Worm (Caenorhabditis elegans) whole organism, late embryonic: ENCODE measurements around the gene lst-5.

Experiments
- C38D4.7 ChIP-seq: fragments of 200-800 bp; sonication (Bioruptor generic); optimal IDR thresholded peaks from 2 replicates; lab custom pipeline; 2018; ENCODE audit warnings: mild to moderate bottlenecking, missing genetic modification characterization, moderate library complexity, missing compliant biosample characterization
- K02D7.2 ChIP-seq: sonication (generic microtip); optimal IDR thresholded peaks from 2 replicates; lab custom pipeline; 2017; ENCODE audit warnings: mild to moderate bottlenecking, missing genetic modification characterization, missing compliant biosample characterization
- Y22D7AL.16 ChIP-seq: sonication (generic microtip); optimal IDR thresholded peaks from 2 replicates; lab custom pipeline; 2016; ENCODE audit warnings: missing genetic modification characterization, missing compliant biosample characterization
- ama-1 ChIP-seq: fragments of 150-350 bp; optimal IDR thresholded peaks from 2 replicates; lab custom pipeline; 2014
- ceh-14 ChIP-seq: sonication (generic microtip); optimal IDR thresholded peaks from 2 replicates; lab custom pipeline; 2016; ENCODE audit warnings: missing genotype, missing genetic modification characterization, missing compliant biosample characterization
- ceh-18 ChIP-seq: sonication (generic microtip); optimal IDR thresholded peaks from 2 replicates; lab custom pipeline; 2016; ENCODE audit warnings: missing genetic modification characterization, missing compliant biosample characterization
- ceh-19 ChIP-seq: fragments of 200-800 bp; sonication (Bioruptor generic); optimal IDR thresholded peaks from 2 replicates; lab custom pipeline; 2018; ENCODE audit warnings: mild to moderate bottlenecking, missing genetic modification characterization, missing compliant biosample characterization
- ceh-2 ChIP-seq: sonication (generic microtip); optimal IDR thresholded peaks from 2 replicates; lab custom pipeline; 2016; ENCODE audit warnings: missing genotype, missing genetic modification characterization, missing compliant biosample characterization
- ceh-24 ChIP-seq: sonication (generic microtip); optimal IDR thresholded peaks from 2 replicates; lab custom pipeline; 2016; ENCODE audit warnings: mild to moderate bottlenecking, missing genetic modification characterization, missing compliant biosample characterization
- ceh-30 ChIP-seq: fragments of 150-350 bp; optimal IDR thresholded peaks from 2 replicates; lab custom pipeline; 2014; ENCODE audit warnings: missing biosample characterization, missing genetic modification characterization
- ceh-6 ChIP-seq: fragments of 200-800 bp; sonication (Bioruptor generic); optimal IDR thresholded peaks from 2 replicates; lab custom pipeline; 2018; ENCODE audit warnings: mild to moderate bottlenecking, missing genetic modification characterization, missing compliant biosample characterization
- che-1 ChIP-seq: sonication (generic microtip); optimal IDR thresholded peaks from 2 replicates; lab custom pipeline; 2016; ENCODE audit warnings: mild to moderate bottlenecking, missing genetic modification characterization, missing compliant biosample characterization
- elt-2 ChIP-seq: sonication (generic microtip); optimal IDR thresholded peaks from 2 replicates; lab custom pipeline; 2016; ENCODE audit warnings: missing genetic modification reagents, missing genetic modification characterization, missing compliant biosample characterization
- fkh-10 ChIP-seq: fragments of 150-350 bp; optimal IDR thresholded peaks from 2 replicates; lab custom pipeline; 2014; ENCODE audit warnings: missing biosample characterization, missing genetic modification reagents, missing genetic modification characterization
- hlh-13 ChIP-seq: fragments of 200-800 bp; sonication (Bioruptor generic); optimal IDR thresholded peaks from 2 replicates; lab custom pipeline; 2018; ENCODE audit warnings: mild to moderate bottlenecking, missing genetic modification characterization, missing compliant biosample characterization
- hlh-15 ChIP-seq: sonication (generic microtip); optimal IDR thresholded peaks from 2 replicates; lab custom pipeline; 2016; ENCODE audit warnings: missing genetic modification characterization, missing compliant biosample characterization
- hlh-8 ChIP-seq: sonication (generic microtip); optimal IDR thresholded peaks from 2 replicates; lab custom pipeline; 2016; ENCODE audit warnings: missing genotype, missing genetic modification characterization, missing compliant biosample characterization
- madf-2 ChIP-seq: sonication (generic microtip); optimal IDR thresholded peaks from 2 replicates; lab custom pipeline; 2017; ENCODE audit warnings: missing genetic modification characterization, missing compliant biosample characterization
- nfya-1 ChIP-seq: sonication (generic microtip); optimal IDR thresholded peaks from 2 replicates; lab custom pipeline; 2017; ENCODE audit warnings: missing genetic modification characterization, mild to moderate bottlenecking, missing compliant biosample characterization, antibody characterized with exemption, moderate library complexity
- npax-4 ChIP-seq: sonication (generic microtip); optimal IDR thresholded peaks from 2 replicates; lab custom pipeline; 2016; ENCODE audit warnings: missing genetic modification characterization, missing compliant biosample characterization
- pag-3 ChIP-seq: sonication (generic microtip); optimal IDR thresholded peaks from 2 replicates; lab custom pipeline; 2016; ENCODE audit warnings: missing compliant biosample characterization, missing genetic modification characterization, borderline replicate concordance
- pha-4 ChIP-seq: fragments of 150-350 bp; optimal IDR thresholded peaks from 2 replicates; lab custom pipeline; 2018; ENCODE audit warnings: missing biosample characterization, missing genetic modification reagents, missing genetic modification characterization
- pros-1 ChIP-seq: fragments of 150-350 bp; optimal IDR thresholded peaks from 2 replicates; lab custom pipeline; 2014; ENCODE audit warnings: missing biosample characterization, missing genetic modification reagents, missing genetic modification characterization
- ref-2 ChIP-seq: sonication (generic microtip); optimal IDR thresholded peaks from 2 replicates; lab custom pipeline; 2016; ENCODE audit warnings: missing genetic modification characterization, missing compliant biosample characterization
- rnt-1 ChIP-seq: sonication (generic microtip); optimal IDR thresholded peaks from 2 replicates; lab custom pipeline; 2016; ENCODE audit warnings: missing genetic modification characterization, missing compliant biosample characterization
- sdc-2 ChIP-seq: sonication (generic microtip); optimal IDR thresholded peaks from 2 replicates; lab custom pipeline; 2016; ENCODE audit warnings: missing genotype, missing genetic modification characterization, missing compliant biosample characterization
- sox-2 ChIP-seq: fragments of 200-800 bp; sonication (Bioruptor generic); IDR thresholded peaks from 2 replicates; pipeline ENCODE4 v1.3.6; 2022; ENCODE audit warnings: missing genetic modification reagents, missing genetic modification characterization, missing compliant biosample characterization
- sox-4 ChIP-seq: sonication (generic microtip); optimal IDR thresholded peaks from 2 replicates; lab custom pipeline; 2017; ENCODE audit warnings: mild to moderate bottlenecking, missing genetic modification characterization, inconsistent platforms, missing compliant biosample characterization
- tbx-2 ChIP-seq: sonication (generic microtip); optimal IDR thresholded peaks from 2 replicates; lab custom pipeline; 2016; ENCODE audit warnings: missing genetic modification characterization, missing compliant biosample characterization
- tbx-7 ChIP-seq: sonication (generic microtip); optimal IDR thresholded peaks from 2 replicates; lab custom pipeline; 2016; ENCODE audit warnings: missing genotype, missing genetic modification characterization, missing compliant biosample characterization
- unc-3 ChIP-seq, 2 experiments: fragments of 200-800 bp in 1 of 2; sonication (Bioruptor generic) in 1 of 2; sonication (generic microtip) in 1 of 2; conservative IDR thresholded peaks in 1 of 2; optimal IDR thresholded peaks in 1 of 2; 2 replicates each; pipeline versions ENCODE4 v1.3.6 to Lab custom; 2016 to 2022; ENCODE audit warnings: missing compliant biosample characterization in 2 of 2, missing genetic modification characterization in 2 of 2, missing genetic modification reagents in 1 of 2
- unc-55 ChIP-seq: sonication (generic microtip); optimal IDR thresholded peaks from 2 replicates; lab custom pipeline; 2017; ENCODE audit warnings: missing biosample characterization, missing genetic modification reagents, missing genetic modification characterization
- unc-86 ChIP-seq: sonication (generic microtip); optimal IDR thresholded peaks from 2 replicates; lab custom pipeline; 2016; ENCODE audit warnings: missing genetic modification characterization, missing compliant biosample characterization

lst-5 gene

ce11 chrII:7001405-7001804, 21.3 kb upstream of the lst-5 start (continued):
- TF ChIP-seq sdc-2: peak; percentile 74
- TF ChIP-seq npax-4 (tag; lab: Kevin White, UChicago): peak; percentile 26
- peak; percentile 76 for TF ChIP-seq unc-3 (GFP tag; conservative IDR thresholded peaks at IDR 0.05; lab: Robert Waterston, UW)
- peak; percentile 7 for TF ChIP-seq unc-3 (tag; optimal IDR thresholded peaks at IDR 0.05; lab: Kevin White, UChicago)

ce11 chrII:7002956-7003357, 19.8 kb upstream of the lst-5 start:
- TF ChIP-seq che-1 (peak; percentile 16), hlh-13 (GFP tag; lab: Kevin White, UChicago) (no peak), sox-4 (tag; lab: Kevin White, UChicago) (peak; percentile 7), C38D4.7 (no peak), ceh-14 (no peak), K02D7.2 (no peak), ceh-2 (tag; lab: Kevin White, UChicago) (no peak), ceh-18 (tag; lab: Kevin White, UChicago) (no peak), ceh-24 (tag; lab: Kevin White, UChicago) (no peak), pag-3 (tag; lab: Kevin White, UChicago) (no peak), madf-2 (tag; lab: Kevin White, UChicago) (peak; percentile 12), Y22D7AL.16 (tag; lab: Kevin White, UChicago) (peak; percentile 13), ama-1 (lab: Kevin White, UChicago) (no peak), nfya-1 (tag; lab: Kevin White, UChicago) (peak; percentile 4)

ce11 chrII:7012592-7012991, 10.1 kb upstream of the lst-5 start, which contains the start of gene sqv-7:
TSS of gene sqv-7 (minus strand) at chrII:7012692.
- TF ChIP-seq nfya-1 (tag; lab: Kevin White, UChicago) (no peak), ceh-30 (no peak), ama-1 (lab: Kevin White, UChicago) (no peak)

- TF ChIP-seq nfya-1 (tag; lab: Kevin White, UChicago) (peak; percentile 10), hlh-15 (tag; lab: Kevin White, UChicago) (no peak), unc-3 (GFP tag; conservative IDR thresholded peaks at IDR 0.05; lab: Robert Waterston, UW) (no peak), unc-3 (tag; optimal IDR thresholded peaks at IDR 0.05; lab: Kevin White, UChicago) (peak; percentile 16)
These were observed 2.5 kb downstream of the lst-5 start, which contains the start of gene znf-598 for ce11 chrII:7024897-7025852. TSS of gene znf-598 (plus strand) at chrII:7025802.

- TF ChIP-seq fkh-10 (GFP tag; lab: Kevin White, UChicago) (no peak), ceh-19 (GFP tag; lab: Kevin White, UChicago) (no peak)
- TF ChIP-seq, all 69 proteins: peak for 0
These were observed 6.8 kb downstream of the lst-5 start for ce11 chrII:7029524-7029923.

ce11 chrII:7031137-7031697, 8.5 kb downstream of the lst-5 start:
- TF ChIP-seq che-1 (no peak), elt-2 (tag; lab: Kevin White, UChicago) (peak; percentile 2), ceh-14 (peak; percentile 11), nfya-1 (tag; lab: Kevin White, UChicago) (peak; percentile 12), ref-2 (no peak)

- TF ChIP-seq unc-86 (tag; lab: Kevin White, UChicago) (no peak), ceh-19 (GFP tag; lab: Kevin White, UChicago) (no peak), pha-4 (tag; lab: Kevin White, UChicago) (no peak), sox-4 (tag; lab: Kevin White, UChicago) (no peak), pros-1 (tag; lab: Kevin White, UChicago) (no peak), hlh-8 (tag; lab: Kevin White, UChicago) (no peak), unc-55 (GFP tag; lab: Kevin White, UChicago) (no peak), sox-2 (GFP tag; lab: Robert Waterston, UW) (no peak), tbx-7 (tag; lab: Kevin White, UChicago) (no peak), ceh-24 (tag; lab: Kevin White, UChicago) (no peak), rnt-1 (tag; lab: Kevin White, UChicago) (no peak), ama-1 (lab: Kevin White, UChicago) (no peak), K02D7.2 (no peak), ceh-6 (no peak), tbx-2 (no peak)
These were observed 15.1 kb downstream of the lst-5 start, which contains the start of gene cin-4 for ce11 chrII:7037659-7038342. TSS of gene cin-4 (plus strand) at chrII:7038292.
